Worm (Caenorhabditis elegans) whole organism, L4/young adult: ENCODE measurements around the gene moc-3.
"Not testable (repeated sequence)": the region's sequence is repeated elsewhere in the genome, so short reads cannot be mapped to it uniquely, and the experiment has no call there.

Experiments
- W03F9.2 ChIP-seq: fragments of 150-350 bp; optimal IDR thresholded peaks from 2 replicates; lab custom pipeline; 2014; ENCODE audit warnings: missing biosample characterization, missing genetic modification characterization
- dao-5 ChIP-seq: sonication (generic microtip); optimal IDR thresholded peaks from 2 replicates; lab custom pipeline; 2016; ENCODE audit warnings: missing genotype, missing genetic modification characterization, moderate library complexity, missing compliant biosample characterization
- him-1 ChIP-seq: sonication (generic microtip); optimal IDR thresholded peaks from 2 replicates; lab custom pipeline; 2016; ENCODE audit warnings: missing genotype, missing genetic modification reagents, missing genetic modification characterization, missing compliant biosample characterization

Gene moc-3

DNA sequence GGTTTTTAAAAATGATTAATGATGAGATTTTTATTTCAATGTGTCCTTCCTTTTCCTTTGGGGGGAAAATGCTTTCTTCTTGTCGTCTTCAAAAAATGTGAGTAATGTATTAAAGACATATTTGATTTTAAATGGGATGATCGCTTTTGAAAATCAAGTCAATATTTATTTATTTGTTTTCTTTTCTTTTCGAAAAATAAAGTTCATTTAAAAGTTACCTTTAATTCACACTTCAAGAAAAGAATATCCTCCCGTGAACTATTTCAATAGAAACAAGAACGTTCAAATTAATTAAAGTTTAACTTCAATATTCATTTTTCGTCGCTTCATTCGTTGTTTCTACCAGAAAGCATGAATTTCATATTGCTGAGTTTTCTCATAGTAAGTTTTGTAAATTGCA is 14.9 kb upstream of the moc-3 start, which contains the start of gene irld-8:
TSS of gene irld-8 (plus strand) at position 301 of the 400 bp plus-strand sequence.
- no peak for TF ChIP-seq dao-5 (tag; lab: Kevin White, UChicago)
- TF ChIP-seq him-1 (tag; lab: Kevin White, UChicago) = no peak
- no peak for TF ChIP-seq W03F9.2 (tag; lab: Kevin White, UChicago)

DNA sequence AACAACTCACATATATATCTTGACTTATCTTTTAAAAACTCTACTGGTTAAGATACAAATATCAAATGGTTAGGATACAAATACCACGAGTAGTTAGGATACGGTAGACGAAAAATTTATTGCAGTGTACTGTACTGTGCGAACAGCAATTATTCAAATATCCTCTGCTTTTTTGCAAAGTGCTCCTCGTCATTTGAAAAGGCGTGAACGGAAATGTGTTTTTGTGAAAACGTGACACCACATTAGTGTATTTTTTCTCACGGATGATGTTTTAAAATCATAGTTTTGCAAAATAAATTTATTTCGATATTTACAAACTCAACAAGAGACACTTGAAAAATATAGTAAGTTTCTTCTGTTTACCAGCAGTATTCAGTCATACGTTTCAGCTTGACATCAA is 11.6 kb upstream of the moc-3 start, which contains the start of gene F42G8.8:
TSS of gene F42G8.8 (plus strand) at position 301 of the 400 bp plus-strand sequence.
- no peak for TF ChIP-seq dao-5 (tag; lab: Kevin White, UChicago)
- no peak for TF ChIP-seq him-1 (tag; lab: Kevin White, UChicago)

ce11 chrIV:8122349-8122748 is 8.0 kb upstream of the moc-3 start, which contains the start of gene erp-44.3:
Gene erp-44.3, plus strand, starts transcription at chrIV:8122649.
- not testable (repeated sequence) for TF ChIP-seq dao-5, W03F9.2, him-1 (tag; lab: Kevin White, UChicago)

ce11 chrIV:8126902-8127301 is 3.5 kb upstream of the moc-3 start, which contains the start of gene ceph-41:
Gene ceph-41, plus strand, starts transcription at chrIV:8127202.
- TF ChIP-seq him-1 (tag; lab: Kevin White, UChicago) (no peak), dao-5 (tag; lab: Kevin White, UChicago) (no peak), W03F9.2 (tag; lab: Kevin White, UChicago) (no peak)

- TF ChIP-seq him-1 (tag; lab: Kevin White, UChicago) = no peak
- TF ChIP-seq dao-5 (tag; lab: Kevin White, UChicago) = no peak
- TF ChIP-seq W03F9.2 (tag; lab: Kevin White, UChicago) = no peak
Measured at ce11 chrIV:8127430-8127829, 2.9 kb upstream of the moc-3 start.

DNA sequence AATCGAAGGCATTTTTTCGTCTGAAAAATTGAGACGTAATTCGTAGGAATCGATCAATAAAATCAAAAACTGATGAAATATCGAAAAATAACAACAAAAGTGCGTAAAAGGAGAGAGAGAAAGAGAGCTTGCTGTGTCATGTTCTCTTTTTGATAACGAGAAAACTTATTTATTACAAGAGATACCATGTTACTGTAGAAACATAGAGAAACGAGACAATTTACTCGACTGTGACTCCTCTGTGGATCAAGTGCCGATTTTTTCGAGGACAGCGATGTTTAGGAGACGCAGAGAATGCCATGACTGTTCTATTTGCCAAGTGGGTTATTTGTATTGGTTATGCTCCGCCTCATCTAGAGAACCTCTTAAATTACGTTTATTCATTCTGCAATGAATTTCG is 3.2 kb downstream of the moc-3 start, which contains the start of gene sph-1:
TSS of gene sph-1 (minus strand) at position 23 of the 400 bp plus-strand sequence.
- TF ChIP-seq dao-5 (tag; lab: Kevin White, UChicago) = no peak
- TF ChIP-seq W03F9.2 (tag; lab: Kevin White, UChicago) = peak; percentile 44
- TF ChIP-seq him-1 (tag; lab: Kevin White, UChicago) = no peak

ce11 chrIV:8136005-8136512 is 5.7 kb downstream of the moc-3 start, which contains the start of the genes isp-1 and islo-1:
Gene isp-1, minus strand, starts transcription at chrIV:8136055.
Gene islo-1, plus strand, starts transcription at chrIV:8136389.
- no peak for TF ChIP-seq dao-5 (tag; lab: Kevin White, UChicago)
- TF ChIP-seq W03F9.2 (tag; lab: Kevin White, UChicago) = peak; percentile 69

DNA sequence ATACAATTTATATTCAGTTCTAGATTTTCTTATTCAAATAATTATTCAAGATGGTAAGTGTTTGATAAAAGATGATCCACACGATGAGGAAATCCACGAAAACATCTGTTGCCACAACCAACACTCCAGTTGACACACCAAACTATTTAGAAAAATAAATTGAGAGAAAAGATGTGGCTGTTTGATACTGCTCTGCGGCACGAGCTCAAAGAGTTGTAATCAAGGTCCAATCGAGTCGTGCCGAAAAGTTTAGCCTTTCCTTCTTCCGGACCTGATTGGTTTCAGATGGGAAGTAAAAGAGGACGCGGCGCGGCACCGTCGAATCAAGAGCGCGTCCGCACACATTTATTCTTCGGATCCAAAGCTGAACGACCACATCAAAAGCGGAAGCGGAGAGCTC is 6.2 kb downstream of the moc-3 start:
- no peak for TF ChIP-seq W03F9.2 (tag; lab: Kevin White, UChicago)
- TF ChIP-seq him-1 (tag; lab: Kevin White, UChicago) = no peak
- TF ChIP-seq dao-5 (tag; lab: Kevin White, UChicago) = no peak

DNA sequence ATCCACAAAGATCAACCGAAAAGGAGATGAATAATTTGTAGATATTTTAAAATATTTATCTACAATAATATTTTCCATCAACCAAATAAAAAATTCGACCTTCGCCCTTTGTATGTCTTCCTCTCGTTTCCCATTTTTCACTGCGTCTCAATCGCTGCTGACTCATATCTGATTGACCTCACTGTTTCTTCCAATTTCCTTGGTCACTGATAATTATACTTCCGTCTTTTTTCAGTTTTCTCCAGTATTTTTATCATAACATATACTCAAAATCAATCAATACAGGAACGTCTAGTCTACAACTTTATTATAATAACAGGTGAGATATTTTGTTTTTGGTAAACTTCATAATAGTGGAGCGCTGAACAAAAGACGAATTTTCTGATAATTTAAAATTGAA is 8.6 kb downstream of the moc-3 start, which contains the start of gene pmk-3:
TSS of gene pmk-3 (plus strand) at position 236 of the 400 bp plus-strand sequence.
- TF ChIP-seq him-1 (tag; lab: Kevin White, UChicago) = no peak
- peak; percentile 5 for TF ChIP-seq W03F9.2 (tag; lab: Kevin White, UChicago)

ce11 chrIV:8142735-8143550 is 12.6 kb downstream of the moc-3 start, which contains the start of gene pmk-2:
Gene pmk-2, plus strand, starts transcription at chrIV:8143500.
- TF ChIP-seq him-1 (tag; lab: Kevin White, UChicago) (no peak), W03F9.2 (tag; lab: Kevin White, UChicago) (no peak), dao-5 (tag; lab: Kevin White, UChicago) (no peak)

DNA sequence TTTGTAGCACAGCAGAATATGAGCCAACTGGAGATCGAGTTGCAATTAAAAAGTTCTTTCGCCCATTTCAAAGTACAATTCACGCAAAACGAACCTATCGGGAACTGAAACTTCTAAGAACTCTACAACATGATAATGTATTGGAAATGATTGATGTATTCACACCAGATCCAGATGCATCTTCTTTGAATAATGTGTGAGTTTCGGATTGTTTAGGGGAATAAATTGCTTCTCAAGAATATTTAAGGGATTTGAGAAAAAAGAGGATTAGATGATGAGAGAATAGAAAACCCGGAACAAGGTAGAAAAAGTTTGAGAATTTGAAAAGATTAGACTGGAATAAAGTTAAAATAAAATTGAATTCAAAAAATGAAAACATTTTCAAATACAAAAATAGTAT is 14.0 kb downstream of the moc-3 start:
- no peak for TF ChIP-seq W03F9.2 (tag; lab: Kevin White, UChicago)
- TF ChIP-seq him-1 (tag; lab: Kevin White, UChicago) = no peak
- no peak for TF ChIP-seq dao-5 (tag; lab: Kevin White, UChicago)

DNA sequence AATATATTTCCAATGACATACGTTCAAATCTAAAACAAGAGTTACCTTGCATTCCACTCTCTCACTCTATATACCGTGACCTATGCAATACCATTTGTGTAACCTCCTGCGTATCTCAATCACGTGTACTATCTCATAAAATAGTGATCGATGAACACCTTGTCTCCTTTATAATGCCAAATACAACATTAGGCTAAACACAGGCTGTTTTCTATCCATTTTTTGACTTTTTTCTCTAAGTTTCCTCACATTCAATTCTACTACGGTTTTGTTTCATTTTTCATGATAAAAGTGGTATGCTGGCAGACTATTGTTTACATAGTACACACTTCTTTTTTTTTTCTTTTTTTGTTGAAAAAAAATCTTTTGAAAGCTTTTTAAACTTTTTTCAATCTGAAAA is 15.9 kb downstream of the moc-3 start:
- TF ChIP-seq dao-5 (tag; lab: Kevin White, UChicago) (no peak), W03F9.2 (tag; lab: Kevin White, UChicago) (no peak), him-1 (tag; lab: Kevin White, UChicago) (no peak)

DNA sequence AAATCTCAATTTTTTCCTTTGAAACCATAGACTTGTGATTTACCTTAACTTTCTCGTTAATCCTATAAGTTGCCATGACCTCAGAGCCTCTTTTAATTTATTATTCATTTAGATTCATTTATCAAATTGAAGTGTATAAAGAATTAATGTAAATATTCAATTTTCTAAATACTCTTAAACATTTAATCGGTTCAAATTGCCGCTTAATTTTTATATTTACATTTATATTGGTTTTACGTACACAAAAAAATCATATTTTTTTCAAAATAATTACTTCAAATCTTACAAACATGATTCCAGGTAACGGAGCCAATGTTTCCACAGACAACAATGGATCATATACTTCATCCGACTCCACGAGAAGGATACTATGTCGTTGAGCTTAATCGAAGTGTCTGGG is 18.1 kb downstream of the moc-3 start, which contains the start of gene pmk-1:
TSS of gene pmk-1 (plus strand) at position 301 of the 400 bp plus-strand sequence.
- TF ChIP-seq W03F9.2 (tag; lab: Kevin White, UChicago) (no peak), him-1 (tag; lab: Kevin White, UChicago) (no peak), dao-5 (tag; lab: Kevin White, UChicago) (no peak)
